Worm (Caenorhabditis elegans): ENCODE results near the gene dao-6.

ce11 chrIII:9747133-9747532 lies 11.1 kb upstream of the dao-6 start, which contains the start of the genes iff-1 and cdk-1:
- TF ChIP-seq ceh-39 (tag; optimal IDR thresholded peaks at IDR 0.05) (no peak), bed-3 (GFP tag; optimal IDR thresholded peaks at IDR 0.05) (no peak), nhr-12 (tag; optimal IDR thresholded peaks at IDR 0.05) (no peak), blmp-1 (tag; optimal IDR thresholded peaks at IDR 0.05) (no peak)

Data from whole organism, mixed stage, embryonic.